Fruit fly (Drosophila melanogaster) whole organism, embryonic: ENCODE results near the gene Ppcs.

Experiments
- Atf-2 ChIP-seq: fragments of 200-800 bp; sonication (Bioruptor generic); optimal IDR thresholded peaks from 2 replicates; lab custom pipeline; 2016; ENCODE audit warnings: missing biosample characterization, missing genetic modification characterization
- Atf6 ChIP-seq: fragments of 200-800 bp; sonication (Bioruptor generic); IDR thresholded peaks from 2 replicates; pipeline ENCODE4 v1.3.6; 2022; ENCODE audit warnings: missing biosample characterization, missing genetic modification characterization
- CG11695 ChIP-seq: fragments of 200-800 bp; sonication (Bioruptor generic); IDR thresholded peaks from 3 replicates; pipeline ENCODE4 v1.3.6; 2022; ENCODE audit warnings: missing biosample characterization, missing genetic modification characterization
- CG13624 ChIP-seq: fragments of 200-800 bp; sonication (Bioruptor generic); optimal IDR thresholded peaks from 2 replicates; lab custom pipeline; 2016; ENCODE audit warnings: missing biosample characterization, missing genetic modification characterization
- CG15011 ChIP-seq: fragments of 200-800 bp; sonication (Bioruptor generic); optimal IDR thresholded peaks from 3 replicates; lab custom pipeline; 2018; ENCODE audit warnings: missing biosample characterization, mild to moderate bottlenecking, missing genetic modification characterization
- CG16815 ChIP-seq: fragments of 200-800 bp; sonication (Bioruptor generic); optimal IDR thresholded peaks from 3 replicates; lab custom pipeline; 2017; ENCODE audit warnings: missing biosample characterization, mild to moderate bottlenecking, missing genetic modification characterization
- CG18262 ChIP-seq: fragments of 200-800 bp; optimal IDR thresholded peaks from 3 replicates; lab custom pipeline; 2019; ENCODE audit warnings: missing biosample characterization, mild to moderate bottlenecking, missing genetic modification characterization, moderate library complexity
- CG2120 ChIP-seq: fragments of 200-800 bp; sonication (Bioruptor generic); optimal IDR thresholded peaks from 3 replicates; lab custom pipeline; 2016; ENCODE audit warnings: missing biosample characterization, missing genetic modification characterization
- CG30020 ChIP-seq: fragments of 200-800 bp; optimal IDR thresholded peaks from 2 replicates; lab custom pipeline; 2019; ENCODE audit warnings: missing biosample characterization, mild to moderate bottlenecking, missing genetic modification characterization, moderate library complexity
- CG33557 ChIP-seq: fragments of 200-800 bp; sonication (Bioruptor generic); optimal IDR thresholded peaks from 2 replicates; lab custom pipeline; 2019; ENCODE audit warnings: missing biosample characterization, mild to moderate bottlenecking, missing genetic modification characterization, moderate library complexity
- CG3407 ChIP-seq: fragments of 200-800 bp; sonication (Bioruptor generic); optimal IDR thresholded peaks from 2 replicates; lab custom pipeline; 2018; ENCODE audit warnings: missing biosample characterization, mild to moderate bottlenecking, missing genetic modification characterization
- CG3838 ChIP-seq: fragments of 200-800 bp; sonication (Bioruptor generic); optimal IDR thresholded peaks from 3 replicates; lab custom pipeline; 2016; ENCODE audit warnings: missing biosample characterization, missing genetic modification characterization
- CG5953 ChIP-seq: fragments of 200-800 bp; sonication (Bioruptor generic); IDR thresholded peaks from 2 replicates; pipeline ENCODE4 v1.3.6; 2022; ENCODE audit warnings: missing biosample characterization, missing genetic modification characterization
- CG6254 ChIP-seq: fragments of 200-800 bp; sonication (Bioruptor generic); optimal IDR thresholded peaks from 3 replicates; lab custom pipeline; 2017; ENCODE audit warnings: mild to moderate bottlenecking, missing biosample characterization, missing genetic modification reagents, missing genetic modification characterization
- CG7556 ChIP-seq: fragments of 200-800 bp; sonication (Bioruptor generic); optimal IDR thresholded peaks from 2 replicates; lab custom pipeline; 2017; ENCODE audit warnings: missing biosample characterization, mild to moderate bottlenecking, missing genetic modification characterization
- CG7839 ChIP-seq: fragments of 200-800 bp; sonication (Bioruptor generic); optimal IDR thresholded peaks from 3 replicates; lab custom pipeline; 2018; ENCODE audit warnings: missing biosample characterization, mild to moderate bottlenecking, missing genetic modification characterization, moderate library complexity
- CG8944 ChIP-seq: fragments of 200-800 bp; sonication (Bioruptor generic); optimal IDR thresholded peaks from 3 replicates; lab custom pipeline; 2016; ENCODE audit warnings: missing biosample characterization, missing genetic modification characterization
- CG9932 ChIP-seq: fragments of 200-800 bp; sonication (Bioruptor generic); IDR thresholded peaks from 2 replicates; pipeline ENCODE4 v1.3.6; 2022; ENCODE audit warnings: missing biosample characterization, missing genetic modification characterization
- CrebB ChIP-seq: fragments of 200-800 bp; sonication (Bioruptor generic); optimal IDR thresholded peaks from 3 replicates; lab custom pipeline; 2018; ENCODE audit warnings: missing biosample characterization, mild to moderate bottlenecking, missing genetic modification characterization
- Deaf1 ChIP-seq: fragments of 200-800 bp; optimal IDR thresholded peaks from 3 replicates; lab custom pipeline; 2019; ENCODE audit warnings: missing biosample characterization, mild to moderate bottlenecking, missing genetic modification characterization, moderate library complexity
- E2f1 ChIP-seq: fragments of 200-800 bp; sonication (Bioruptor generic); IDR thresholded peaks from 2 replicates; pipeline ENCODE4 v1.3.6; 2022; ENCODE audit warnings: missing biosample characterization, missing genetic modification characterization
- GATAe ChIP-seq: fragments of 200-800 bp; sonication (Bioruptor generic); conservative IDR thresholded peaks from 2 replicates; pipeline ENCODE4 v1.3.6; 2022; ENCODE audit warnings: missing biosample characterization, missing genetic modification characterization
- HLHmδ ChIP-seq: fragments of 200-800 bp; sonication (Bioruptor generic); optimal IDR thresholded peaks from 2 replicates; lab custom pipeline; 2018; ENCODE audit warnings: missing biosample characterization, mild to moderate bottlenecking, missing genetic modification characterization, moderate library complexity
- Hmr ChIP-seq: fragments of 200-800 bp; sonication (Bioruptor generic); optimal IDR thresholded peaks from 3 replicates; lab custom pipeline; 2017; ENCODE audit warnings: mild to moderate bottlenecking, missing biosample characterization, missing genetic modification reagents, missing genetic modification characterization
- Hr51 ChIP-seq, 2 experiments: fragments of 200-800 bp; sonication (Bioruptor generic); optimal IDR thresholded peaks; 2 replicates in 1 of 2; 3 replicates in 1 of 2; lab custom pipeline; 2016 to 2018; ENCODE audit warnings: missing biosample characterization in 2 of 2, missing genetic modification characterization in 2 of 2, mild to moderate bottlenecking in 1 of 2, moderate library complexity in 1 of 2
- Nf-YC ChIP-seq: fragments of 200-800 bp; optimal IDR thresholded peaks from 3 replicates; lab custom pipeline; 2019; ENCODE audit warnings: missing biosample characterization, mild to moderate bottlenecking, missing genetic modification characterization, moderate library complexity
- Spps ChIP-seq: fragments of 200-800 bp; sonication (Bioruptor generic); optimal IDR thresholded peaks from 2 replicates; lab custom pipeline; 2018; ENCODE audit warnings: missing biosample characterization, mild to moderate bottlenecking, missing genetic modification characterization
- Stat92E ChIP-seq, 3 experiments: fragments of >200 bp in 2 of 3; fragments of 200-800 bp in 1 of 3; sonication (Bioruptor generic) in 1 of 3; optimal IDR thresholded peaks; 2 replicates each; lab custom pipeline; 2017 to 2019; ENCODE audit warnings: missing biosample characterization in 3 of 3, missing genetic modification characterization in 3 of 3, mild to moderate bottlenecking in 1 of 3, moderate library complexity in 1 of 3
- Trl ChIP-seq, 3 experiments: fragments of >200 bp in 2 of 3; fragments of 200-800 bp in 1 of 3; sonication (Bioruptor generic) in 1 of 3; optimal IDR thresholded peaks; 2 replicates in 1 of 3; 3 replicates in 2 of 3; lab custom pipeline; 2016 to 2017; ENCODE audit warnings: missing biosample characterization in 1 of 3, missing genetic modification characterization in 1 of 3
- Vsx1 ChIP-seq: fragments of 200-800 bp; sonication (Bioruptor generic); optimal IDR thresholded peaks from 2 replicates; lab custom pipeline; 2017; ENCODE audit warnings: missing biosample characterization, mild to moderate bottlenecking, missing genetic modification characterization, missing genetic modification reagents
- ac ChIP-seq: fragments of 200-800 bp; sonication (Bioruptor generic); optimal IDR thresholded peaks from 3 replicates; lab custom pipeline; 2017; ENCODE audit warnings: missing biosample characterization, mild to moderate bottlenecking, missing genetic modification characterization
- cwo ChIP-seq: fragments of 200-800 bp; sonication (Bioruptor generic); optimal IDR thresholded peaks from 3 replicates; lab custom pipeline; 2017; ENCODE audit warnings: missing biosample characterization, missing genetic modification characterization, mild to moderate bottlenecking, moderate library complexity, missing genetic modification reagents
- gfzf ChIP-seq: fragments of 200-800 bp; sonication (Bioruptor generic); optimal IDR thresholded peaks from 2 replicates; lab custom pipeline; 2016; ENCODE audit warnings: missing biosample characterization, mild to moderate bottlenecking, missing genetic modification characterization, moderate library complexity
- hb ChIP-seq: fragments of 200-800 bp; sonication (Bioruptor generic); IDR thresholded peaks from 3 replicates; pipeline ENCODE4 v1.3.6; 2022; ENCODE audit warnings: missing biosample characterization, missing genetic modification characterization; ENCODE audit not compliant: partially characterized antibody
- klu ChIP-seq: fragments of 200-800 bp; sonication (Bioruptor generic); IDR thresholded peaks from 2 replicates; pipeline ENCODE4 v1.3.6; 2022; ENCODE audit warnings: missing biosample characterization, missing genetic modification characterization
- lov ChIP-seq, 2 experiments: fragments of 200-800 bp in 1 of 2; fragments of >200 bp in 1 of 2; sonication (Bioruptor generic) in 1 of 2; IDR thresholded peaks in 1 of 2; optimal IDR thresholded peaks in 1 of 2; 2 replicates in 1 of 2; 3 replicates in 1 of 2; pipeline versions ENCODE4 v1.3.6 to Lab custom; 2017 to 2022; ENCODE audit warnings: missing biosample characterization in 1 of 2, missing genetic modification characterization in 1 of 2
- nerfin-2 ChIP-seq: fragments of 200-800 bp; sonication (Bioruptor generic); IDR thresholded peaks from 2 replicates; pipeline ENCODE4 v1.3.6; 2022; ENCODE audit warnings: missing biosample characterization, missing genetic modification characterization; ENCODE audit not compliant: partially characterized antibody
- odd ChIP-seq: fragments of 200-800 bp; sonication (Bioruptor generic); optimal IDR thresholded peaks from 2 replicates; lab custom pipeline; 2017; ENCODE audit warnings: missing biosample characterization, mild to moderate bottlenecking, missing genetic modification characterization
- phol ChIP-seq: fragments of 200-800 bp; sonication (Bioruptor generic); optimal IDR thresholded peaks from 3 replicates; lab custom pipeline; 2018; ENCODE audit warnings: missing biosample characterization, mild to moderate bottlenecking, missing genetic modification characterization, moderate library complexity
- pzg ChIP-seq: fragments of 200-800 bp; sonication (Bioruptor generic); optimal IDR thresholded peaks from 3 replicates; lab custom pipeline; 2018; ENCODE audit warnings: missing biosample characterization, mild to moderate bottlenecking, missing genetic modification characterization, moderate library complexity
- sd ChIP-seq: fragments of 200-800 bp; sonication (Bioruptor generic); optimal IDR thresholded peaks from 3 replicates; lab custom pipeline; 2018; ENCODE audit warnings: missing biosample characterization, mild to moderate bottlenecking, missing genetic modification characterization, moderate library complexity
- sob ChIP-seq: fragments of 200-800 bp; sonication (Bioruptor generic); IDR thresholded peaks from 2 replicates; pipeline ENCODE4 v1.3.6; 2022; ENCODE audit warnings: missing biosample characterization, missing genetic modification characterization
- trh ChIP-seq: fragments of 200-800 bp; sonication (Bioruptor generic); optimal IDR thresholded peaks from 2 replicates; lab custom pipeline; 2016; ENCODE audit warnings: missing biosample characterization, missing genetic modification characterization
- tup ChIP-seq: fragments of 200-800 bp; sonication (Bioruptor generic); optimal IDR thresholded peaks from 2 replicates; lab custom pipeline; 2016; ENCODE audit warnings: missing biosample characterization, mild to moderate bottlenecking, missing genetic modification characterization, moderate library complexity
- tx ChIP-seq: fragments of 200-800 bp; sonication (Bioruptor generic); optimal IDR thresholded peaks from 2 replicates; lab custom pipeline; 2016; ENCODE audit warnings: missing biosample characterization, missing genetic modification characterization
- vnd ChIP-seq: fragments of 200-800 bp; sonication (Bioruptor generic); IDR thresholded peaks from 3 replicates; pipeline ENCODE4 v1.3.6; 2022; ENCODE audit warnings: missing biosample characterization, missing genetic modification characterization; ENCODE audit not compliant: partially characterized antibody
- vvl ChIP-seq: fragments of 200-800 bp; sonication (Bioruptor generic); IDR thresholded peaks from 2 replicates; pipeline ENCODE4 v1.3.6; 2022; ENCODE audit warnings: missing biosample characterization, missing genetic modification characterization
- yki ChIP-seq: fragments of >200 bp; optimal IDR thresholded peaks from 3 replicates; lab custom pipeline; 2018

Ppcs gene

dm6 chr3R:19093127-19093812 lies 54.4 kb downstream of the Ppcs start (continued):
- TF ChIP-seq CG30020 (tag; lab: Kevin White, UChicago) = no peak
- TF ChIP-seq sob = peak; percentile 7; the same call in 1 of the 2 replicates
- peak; percentile 64 for TF ChIP-seq vvl (GFP tag; lab: Robert Waterston, UW)
- no peak for TF ChIP-seq CG6254 (GFP tag; lab: Kevin White, UChicago)
- TF ChIP-seq Trl (optimal IDR thresholded peaks at IDR 0.05; lab: Kevin White, UChicago) = no peak
- no peak for TF ChIP-seq Trl (GFP tag; optimal IDR thresholded peaks at IDR 0.05; lab: Kevin White, UChicago)
- TF ChIP-seq CG2120 (GFP tag; lab: Kevin White, UChicago) = peak; percentile 49
- peak; percentile 27 for TF ChIP-seq CG18262 (tag; lab: Kevin White, UChicago)
- peak; percentile 24 for TF ChIP-seq Hmr (GFP tag; lab: Kevin White, UChicago)
- no peak for TF ChIP-seq tx (GFP tag; lab: Kevin White, UChicago)
- TF ChIP-seq hb = no peak
- TF ChIP-seq lov (optimal IDR thresholded peaks at IDR 0.05; lab: Kevin White, UChicago) = no peak
- TF ChIP-seq lov (GFP tag; IDR thresholded peaks at IDR 0.05; lab: Robert Waterston, UW) = no peak
- peak in 1 of 2 experiments; percentile 23 for TF ChIP-seq Hr51 (GFP tag; optimal IDR thresholded peaks at IDR 0.05; lab: Kevin White, UChicago)
- TF ChIP-seq HLHmδ = no peak
- TF ChIP-seq CG9932 (GFP tag; lab: Robert Waterston, UW) = peak; percentile 34; the same call in 1 of the 2 replicates
- no peak for TF ChIP-seq klu (GFP tag; lab: Robert Waterston, UW)
- TF ChIP-seq Nf-YC (tag; lab: Kevin White, UChicago) = no peak
- no peak for TF ChIP-seq gfzf
- TF ChIP-seq CG3407 (GFP tag; lab: Kevin White, UChicago) = no peak
- TF ChIP-seq sd (tag; lab: Kevin White, UChicago) = no peak
- no peak for TF ChIP-seq CG5953
- peak; percentile 17 for TF ChIP-seq Vsx1 (GFP tag; lab: Kevin White, UChicago)
- no peak for TF ChIP-seq odd (GFP tag; lab: Kevin White, UChicago)
- peak; percentile 10 for TF ChIP-seq Spps (tag; lab: Kevin White, UChicago)
- TF ChIP-seq Deaf1 = no peak
- TF ChIP-seq CG8944 (GFP tag; lab: Kevin White, UChicago) = no peak
- TF ChIP-seq yki (lab: Kevin White, UChicago) = no peak
- TF ChIP-seq Stat92E (GFP tag; optimal IDR thresholded peaks at IDR 0.05; lab: Kevin White, UChicago) = no peak
- peak; percentile 34 for TF ChIP-seq phol
- TF ChIP-seq CG15011 (GFP tag; lab: Kevin White, UChicago) = no peak
- TF ChIP-seq Atf-2 (GFP tag; lab: Kevin White, UChicago) = peak; percentile 12
- TF ChIP-seq CG7556 (GFP tag; lab: Kevin White, UChicago) = peak; percentile 49
- TF ChIP-seq tup = no peak
- no peak for TF ChIP-seq nerfin-2 (GFP tag; lab: Robert Waterston, UW)
- TF ChIP-seq CrebB = no peak
- TF ChIP-seq CG7839 (tag; lab: Kevin White, UChicago) = peak; percentile 42
- no peak for TF ChIP-seq ac (GFP tag; lab: Kevin White, UChicago)
- TF ChIP-seq Atf6 = 0 out of 2 replicates have a peak, but pooled peaks have one; percentile 13
- no peak for TF ChIP-seq CG11695
- TF ChIP-seq cwo (GFP tag; lab: Kevin White, UChicago) = no peak
- TF ChIP-seq vnd = no peak
- no peak for TF ChIP-seq pzg (GFP tag; lab: Kevin White, UChicago)
- no peak for TF ChIP-seq GATAe
- TF ChIP-seq CG3838 (GFP tag; lab: Kevin White, UChicago) = no peak
- no peak for TF ChIP-seq E2f1 (GFP tag; lab: Robert Waterston, UW)
- TF ChIP-seq CG16815 = peak; percentile 22
- no peak for TF ChIP-seq CG13624
- no peak for TF ChIP-seq CG33557 (GFP tag; lab: Kevin White, UChicago)
- TF ChIP-seq trh (GFP tag; lab: Kevin White, UChicago) = no peak
